Worm (Caenorhabditis elegans): ENCODE measurements around the gene srw-142.

ce11 chrV:2999736-3000135 lies 41.6 kb upstream of the srw-142 start, which contains the start of gene srw-119:
- TF ChIP-seq nhr-25 (tag; optimal IDR thresholded peaks at IDR 0.05) (no peak), snpc-4 (tag; optimal IDR thresholded peaks at IDR 0.05) (no peak), elt-1 (tag; optimal IDR thresholded peaks at IDR 0.05) (no peak), pqm-1 (tag; optimal IDR thresholded peaks at IDR 0.05) (no peak), ztf-11 (tag; optimal IDR thresholded peaks at IDR 0.05) (no peak), ZK546.5 (tag; optimal IDR thresholded peaks at IDR 0.05) (no peak), ama-1 (optimal IDR thresholded peaks at IDR 0.05) (no peak), nhr-12 (tag; optimal IDR thresholded peaks at IDR 0.05) (no peak), nhr-76 (tag; optimal IDR thresholded peaks at IDR 0.05) (no peak), nhr-28 (tag; optimal IDR thresholded peaks at IDR 0.05) (no peak)
